Worm (Caenorhabditis elegans): ENCODE results near the gene F56A8.4.
A peak's percentile ranks its signal among the peaks of the same experiment; 100 is the strongest.

Gene F56A8.4

DNA sequence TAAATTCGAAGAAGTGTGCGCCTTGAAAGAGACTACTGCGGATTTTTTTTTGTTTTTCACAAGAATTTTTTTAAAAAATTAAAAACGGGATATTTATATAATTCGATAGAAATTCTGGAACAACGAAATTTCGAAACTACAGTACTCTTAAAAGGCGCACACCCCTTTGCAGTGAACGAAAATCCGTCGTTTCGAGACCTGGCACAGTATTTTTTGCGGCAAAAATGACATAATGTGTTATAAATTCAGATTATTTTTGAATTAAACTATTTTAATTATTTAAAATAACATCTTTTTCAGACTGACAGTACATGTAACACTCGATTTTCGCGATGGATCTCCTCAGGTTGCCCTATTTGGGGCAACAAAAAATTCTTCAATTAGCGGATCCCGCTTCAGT is at the start of gene F56A8.4:
Gene F56A8.4, plus strand, starts transcription at position 301 of the 400 bp plus-strand sequence.
- no peak for TF ChIP-seq R02D3.7 (tag; optimal IDR thresholded peaks at IDR 0.05)
- no peak for TF ChIP-seq unc-39 (tag; optimal IDR thresholded peaks at IDR 0.05)
- no peak for TF ChIP-seq elt-2 (tag; optimal IDR thresholded peaks at IDR 0.05)
- TF ChIP-seq nhr-76 (tag; optimal IDR thresholded peaks at IDR 0.05), result no peak
- no peak for TF ChIP-seq ZK546.5 (tag; optimal IDR thresholded peaks at IDR 0.05)
- no peak for TF ChIP-seq hmg-11 (tag; optimal IDR thresholded peaks at IDR 0.05)
- TF ChIP-seq pqm-1 (tag; optimal IDR thresholded peaks at IDR 0.05), result no peak
- TF ChIP-seq fkh-10 (GFP tag; optimal IDR thresholded peaks at IDR 0.05), result no peak
- no peak for TF ChIP-seq nfya-1 (tag; optimal IDR thresholded peaks at IDR 0.05; ENCODE audit: insufficient read depth)

DNA sequence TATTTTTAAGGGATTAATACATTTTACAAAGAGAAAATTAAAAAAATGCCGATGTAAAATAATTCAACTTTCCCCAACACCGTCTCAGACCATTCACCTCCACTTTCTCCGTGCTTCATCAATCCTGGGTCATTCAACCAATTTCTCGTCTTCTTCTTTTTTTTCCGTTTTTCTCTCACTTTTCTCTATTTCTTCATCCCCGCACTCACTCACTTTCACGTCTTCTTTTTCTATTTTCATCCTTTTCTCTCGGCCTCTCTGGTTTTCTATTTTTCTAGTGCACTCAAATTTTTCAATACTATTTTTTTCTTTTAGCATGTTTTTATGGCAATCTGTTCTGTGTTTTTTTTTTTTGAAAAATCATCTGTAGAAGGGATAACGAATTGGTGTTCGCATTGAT is 47.4 kb upstream of the F56A8.4 start:
- TF ChIP-seq egl-5 (tag; optimal IDR thresholded peaks at IDR 0.05) (no peak), nhr-23 (tag; optimal IDR thresholded peaks at IDR 0.05) (peak; percentile 30), nfya-1 (tag; optimal IDR thresholded peaks at IDR 0.05; ENCODE audit: insufficient read depth) (peak; percentile 38), hmg-11 (tag; optimal IDR thresholded peaks at IDR 0.05) (peak; percentile 12), unc-62 (GFP tag; optimal IDR thresholded peaks at IDR 0.05) (no peak)

DNA sequence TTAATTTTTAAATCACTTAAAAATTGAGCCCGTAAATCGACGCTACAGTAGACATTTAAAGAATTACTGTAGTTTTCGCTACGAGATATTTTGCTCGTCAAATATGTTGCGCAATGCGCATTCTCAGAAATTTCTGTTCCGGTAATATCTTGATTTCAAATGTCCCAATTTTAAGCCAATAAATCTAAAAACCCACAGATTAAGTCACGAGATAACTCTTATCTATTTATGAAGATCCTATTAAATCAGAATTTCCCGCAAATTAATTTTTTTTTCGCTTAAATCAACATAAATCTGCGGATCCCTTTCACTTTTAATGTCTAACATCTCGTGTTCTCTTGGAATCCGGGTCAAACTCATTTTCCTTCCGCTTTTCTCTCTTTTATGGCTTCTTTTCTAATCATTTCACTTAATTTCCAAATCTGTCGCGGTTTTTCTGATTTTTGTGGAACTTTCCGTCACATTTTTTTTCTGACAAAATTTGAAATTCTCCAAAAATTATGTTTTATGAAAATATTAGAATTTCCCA is 46.5 kb upstream of the F56A8.4 start:
- no peak for TF ChIP-seq elt-1 (tag; optimal IDR thresholded peaks at IDR 0.05)
- TF ChIP-seq elt-2 (tag; optimal IDR thresholded peaks at IDR 0.05), result no peak
- no peak for TF ChIP-seq hmg-11 (tag; optimal IDR thresholded peaks at IDR 0.05)
- TF ChIP-seq snpc-4 (tag; optimal IDR thresholded peaks at IDR 0.05), result no peak
- TF ChIP-seq nhr-23 (tag; optimal IDR thresholded peaks at IDR 0.05), result peak; percentile 70
- no peak for TF ChIP-seq ceh-28 (tag; optimal IDR thresholded peaks at IDR 0.05)
- TF ChIP-seq fos-1 (tag; optimal IDR thresholded peaks at IDR 0.05), result no peak
- no peak for TF ChIP-seq aly-2 (tag; optimal IDR thresholded peaks at IDR 0.05)

DNA sequence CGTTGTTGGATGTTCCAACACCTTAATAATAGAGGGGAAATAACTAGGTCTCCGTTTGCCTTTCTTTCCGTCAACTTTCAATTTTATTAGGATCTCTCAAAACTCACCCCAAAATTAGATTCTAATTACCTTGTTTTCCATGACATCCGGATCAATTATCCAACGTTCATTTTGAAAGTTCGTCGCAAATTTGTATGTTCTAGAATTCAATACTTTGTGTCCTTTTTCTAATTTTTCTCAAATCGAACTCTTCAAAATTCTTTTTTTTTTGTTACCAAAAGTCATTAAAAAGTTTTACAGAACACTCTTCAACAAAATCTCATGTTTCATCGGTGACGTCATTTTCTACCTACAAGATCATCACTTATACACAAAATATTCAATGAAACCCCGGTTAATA is 40.3 kb upstream of the F56A8.4 start, which contains the start of gene Y43F4A.1:
Gene Y43F4A.1, plus strand, starts transcription at position 301 of the 400 bp plus-strand sequence.
- no peak for TF ChIP-seq pqm-1 (tag; optimal IDR thresholded peaks at IDR 0.05)
- no peak for TF ChIP-seq mdl-1 (tag; optimal IDR thresholded peaks at IDR 0.05)
- peak; percentile 4 for TF ChIP-seq nhr-23 (tag; optimal IDR thresholded peaks at IDR 0.05)
- no peak for TF ChIP-seq nhr-237 (tag; optimal IDR thresholded peaks at IDR 0.05)
- TF ChIP-seq sea-2 (GFP tag; optimal IDR thresholded peaks at IDR 0.05), result no peak
- TF ChIP-seq elt-1 (tag; optimal IDR thresholded peaks at IDR 0.05), result no peak

DNA sequence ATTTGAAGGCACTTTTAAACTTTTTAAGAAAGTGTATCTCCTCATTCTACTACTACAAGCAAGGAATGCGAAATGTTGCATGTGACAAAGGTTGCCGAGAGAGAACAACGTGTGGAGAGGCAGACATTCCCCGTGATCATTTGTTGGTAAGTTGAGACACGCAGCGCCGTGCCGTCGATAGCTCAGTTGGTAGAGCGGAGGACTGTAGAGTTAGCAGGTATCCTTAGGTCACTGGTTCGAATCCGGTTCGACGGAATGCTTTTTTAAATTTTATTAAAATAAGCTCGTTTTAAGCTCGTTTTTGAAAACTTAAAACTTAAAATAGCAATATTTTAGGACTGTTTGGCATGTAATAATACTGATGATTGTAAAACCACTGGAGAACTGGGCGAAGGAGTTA is 38.7 kb upstream of the F56A8.4 start:
- TF ChIP-seq nfya-1 (tag; optimal IDR thresholded peaks at IDR 0.05; ENCODE audit: insufficient read depth), result peak; percentile 23
- TF ChIP-seq pha-4 (tag; optimal IDR thresholded peaks at IDR 0.05), result peak; percentile 35
- no peak for TF ChIP-seq nhr-25 (tag; optimal IDR thresholded peaks at IDR 0.05)
- TF ChIP-seq ztf-4 (tag; optimal IDR thresholded peaks at IDR 0.05), result no peak
- no peak for TF ChIP-seq elt-2 (tag; optimal IDR thresholded peaks at IDR 0.05)

DNA sequence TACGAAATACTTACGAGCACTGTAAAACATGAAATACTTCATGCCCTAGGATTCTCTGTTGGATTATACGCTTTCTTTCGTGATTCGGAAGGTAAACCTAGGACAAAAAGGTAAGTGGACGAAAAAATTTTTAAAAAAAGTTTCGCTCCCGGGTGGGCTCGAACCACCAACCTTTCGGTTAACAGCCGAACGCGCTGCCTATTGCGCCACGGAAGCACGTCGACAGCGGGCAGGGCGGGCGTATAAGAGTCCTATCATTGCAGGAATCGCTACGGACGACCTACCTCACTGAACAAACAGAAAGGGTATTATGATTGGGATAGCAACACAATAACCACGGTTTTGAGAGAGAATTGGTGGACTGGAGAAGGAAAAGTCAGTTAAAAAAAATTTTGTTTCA is 38.1 kb upstream of the F56A8.4 start:
- TF ChIP-seq nhr-76 (tag; optimal IDR thresholded peaks at IDR 0.05), result no peak
- no peak for TF ChIP-seq skn-1 (tag; optimal IDR thresholded peaks at IDR 0.05)
- no peak for TF ChIP-seq ceh-9 (tag; optimal IDR thresholded peaks at IDR 0.05)
- no peak for TF ChIP-seq nhr-43 (tag; optimal IDR thresholded peaks at IDR 0.05; ENCODE audit: poor library complexity, severe bottlenecking)
- no peak for TF ChIP-seq elt-3 (tag; optimal IDR thresholded peaks at IDR 0.05)
- TF ChIP-seq zag-1 (tag; optimal IDR thresholded peaks at IDR 0.05), result no peak
- TF ChIP-seq nhr-11 (tag; optimal IDR thresholded peaks at IDR 0.05), result no peak
- TF ChIP-seq tbx-2 (tag; optimal IDR thresholded peaks at IDR 0.05), result no peak
- TF ChIP-seq eor-1 (tag; optimal IDR thresholded peaks at IDR 0.05), result no peak
- no peak for TF ChIP-seq R02D3.7 (tag; optimal IDR thresholded peaks at IDR 0.05)
- TF ChIP-seq ceh-28 (tag; optimal IDR thresholded peaks at IDR 0.05), result no peak
- TF ChIP-seq nhr-77 (tag; optimal IDR thresholded peaks at IDR 0.05), result no peak
- TF ChIP-seq daf-12 (tag; optimal IDR thresholded peaks at IDR 0.05), result no peak
- TF ChIP-seq unc-39 (tag; optimal IDR thresholded peaks at IDR 0.05), result no peak
- TF ChIP-seq lin-15B (tag; optimal IDR thresholded peaks at IDR 0.05), result no peak
- TF ChIP-seq lin-39 (tag; optimal IDR thresholded peaks at IDR 0.05), result peak; percentile 8
- TF ChIP-seq hmg-11 (tag; optimal IDR thresholded peaks at IDR 0.05), result peak; percentile 37
- no peak for TF ChIP-seq ztf-11 (tag; optimal IDR thresholded peaks at IDR 0.05)
- TF ChIP-seq elt-1 (tag; optimal IDR thresholded peaks at IDR 0.05), result no peak
- no peak for TF ChIP-seq ama-1 (optimal IDR thresholded peaks at IDR 0.05)
- no peak for TF ChIP-seq mdl-1 (tag; optimal IDR thresholded peaks at IDR 0.05)
- TF ChIP-seq ZK546.5 (tag; optimal IDR thresholded peaks at IDR 0.05), result no peak
- peak; percentile 24 for TF ChIP-seq lsy-12 (tag; optimal IDR thresholded peaks at IDR 0.05)
- no peak for TF ChIP-seq fkh-10 (GFP tag; optimal IDR thresholded peaks at IDR 0.05)
- TF ChIP-seq ceh-82 (tag; optimal IDR thresholded peaks at IDR 0.05), result no peak
- TF ChIP-seq ceh-16 (tag; optimal IDR thresholded peaks at IDR 0.05), result no peak
- TF ChIP-seq pqm-1 (tag; optimal IDR thresholded peaks at IDR 0.05), result no peak
- no peak for TF ChIP-seq nhr-12 (tag; optimal IDR thresholded peaks at IDR 0.05)
- TF ChIP-seq nhr-28 (tag; optimal IDR thresholded peaks at IDR 0.05), result no peak
- TF ChIP-seq fos-1 (tag; optimal IDR thresholded peaks at IDR 0.05), result no peak
